Worm (Caenorhabditis elegans) whole organism, late embryonic: ENCODE measurements around the gene W04G3.13.

ENCODE experiments used
- K09A11.1 ChIP-seq: sonication (generic microtip); optimal IDR thresholded peaks from 2 replicates; lab custom pipeline; 2017; ENCODE audit warnings: antibody characterized with exemption, mild to moderate bottlenecking, missing genetic modification characterization, missing compliant biosample characterization; ENCODE audit not compliant: insufficient read depth
- ama-1 ChIP-seq: fragments of 150-350 bp; optimal IDR thresholded peaks from 2 replicates; lab custom pipeline; 2014
- ets-4 ChIP-seq: sonication (generic microtip); optimal IDR thresholded peaks from 2 replicates; lab custom pipeline; 2016; ENCODE audit warnings: missing genetic modification characterization, missing compliant biosample characterization
- fkh-10 ChIP-seq: fragments of 150-350 bp; optimal IDR thresholded peaks from 2 replicates; lab custom pipeline; 2014; ENCODE audit warnings: missing biosample characterization, missing genetic modification reagents, missing genetic modification characterization
- lim-6 ChIP-seq: sonication (generic microtip); optimal IDR thresholded peaks from 2 replicates; lab custom pipeline; 2016; ENCODE audit warnings: missing genetic modification characterization, missing compliant biosample characterization
- pha-4 ChIP-seq: fragments of 150-350 bp; optimal IDR thresholded peaks from 2 replicates; lab custom pipeline; 2018; ENCODE audit warnings: missing biosample characterization, missing genetic modification reagents, missing genetic modification characterization

ce11 chrX:11104883-11105629, 25.5 kb upstream of the W04G3.13 start, which contains the start of gene W02H3.1:
- TF ChIP-seq ets-4 (tag; lab: Kevin White, UChicago): no peak
- TF ChIP-seq pha-4 (tag; lab: Kevin White, UChicago): no peak
- no peak for TF ChIP-seq K09A11.1 (tag; lab: Kevin White, UChicago)
- TF ChIP-seq ama-1 (lab: Kevin White, UChicago): no peak
- TF ChIP-seq fkh-10 (GFP tag; lab: Kevin White, UChicago): no peak
- no peak for TF ChIP-seq lim-6 (tag; lab: Kevin White, UChicago)
